Worm (Caenorhabditis elegans): Measurements from ENCODE around the gene srg-47.
A peak's percentile ranks its signal among the peaks of the same experiment; 100 is the strongest.

srg-47 gene

DNA sequence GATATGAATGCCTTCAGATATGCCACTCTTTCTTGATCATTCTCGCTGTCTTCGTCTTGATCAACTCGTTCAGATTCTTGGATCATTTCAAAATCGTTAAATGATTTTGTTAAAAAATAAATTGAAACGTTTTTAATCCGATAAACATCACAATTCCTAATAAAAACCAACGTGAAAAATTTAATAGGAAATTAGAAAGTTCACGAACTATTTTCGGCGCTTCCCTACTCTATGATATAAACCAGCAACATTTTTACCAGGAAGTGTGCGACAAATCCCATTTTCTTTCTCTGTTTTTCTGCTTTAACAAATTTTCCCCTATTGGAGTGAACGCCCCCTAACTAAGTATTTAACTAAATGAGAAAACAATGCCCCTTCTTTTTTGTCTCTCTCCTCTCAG is 29.3 kb upstream of the srg-47 start, which contains the start of gene Y40H4A.2:
Gene Y40H4A.2, minus strand, starts transcription at position 101 of the 400 bp plus-strand sequence.
- TF ChIP-seq aly-2 (tag; optimal IDR thresholded peaks at IDR 0.05) (no peak), ama-1 (optimal IDR thresholded peaks at IDR 0.05) (no peak), snpc-4 (tag; optimal IDR thresholded peaks at IDR 0.05) (no peak), elt-3 (tag; optimal IDR thresholded peaks at IDR 0.05) (no peak), nhr-23 (tag; optimal IDR thresholded peaks at IDR 0.05) (no peak)

DNA sequence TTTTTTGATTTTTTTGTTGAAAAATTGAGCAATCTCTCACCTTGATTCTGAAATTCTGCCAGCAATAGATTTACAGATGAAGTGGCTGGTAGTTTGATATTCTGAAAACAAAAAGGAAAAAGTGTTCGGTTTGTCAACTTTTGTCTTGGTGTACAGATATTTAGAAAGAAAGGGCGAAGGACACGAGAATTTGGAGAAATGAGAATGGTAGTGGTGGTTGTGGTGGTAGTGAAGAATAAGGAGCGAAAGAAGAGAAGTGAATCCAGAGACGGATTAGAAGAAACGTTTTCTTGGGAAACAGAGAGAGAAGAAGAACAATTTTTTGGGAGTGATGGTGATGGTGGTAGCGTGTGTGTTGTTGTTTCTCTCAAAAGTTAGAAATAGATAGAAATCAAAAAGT is 23.5 kb upstream of the srg-47 start, which contains the start of gene gar-3:
Gene gar-3, minus strand, starts transcription at position 101 of the 400 bp plus-strand sequence.
- TF ChIP-seq unc-55 (GFP tag; optimal IDR thresholded peaks at IDR 0.05) (peak; percentile 45), nhr-77 (tag; optimal IDR thresholded peaks at IDR 0.05) (no peak)

DNA sequence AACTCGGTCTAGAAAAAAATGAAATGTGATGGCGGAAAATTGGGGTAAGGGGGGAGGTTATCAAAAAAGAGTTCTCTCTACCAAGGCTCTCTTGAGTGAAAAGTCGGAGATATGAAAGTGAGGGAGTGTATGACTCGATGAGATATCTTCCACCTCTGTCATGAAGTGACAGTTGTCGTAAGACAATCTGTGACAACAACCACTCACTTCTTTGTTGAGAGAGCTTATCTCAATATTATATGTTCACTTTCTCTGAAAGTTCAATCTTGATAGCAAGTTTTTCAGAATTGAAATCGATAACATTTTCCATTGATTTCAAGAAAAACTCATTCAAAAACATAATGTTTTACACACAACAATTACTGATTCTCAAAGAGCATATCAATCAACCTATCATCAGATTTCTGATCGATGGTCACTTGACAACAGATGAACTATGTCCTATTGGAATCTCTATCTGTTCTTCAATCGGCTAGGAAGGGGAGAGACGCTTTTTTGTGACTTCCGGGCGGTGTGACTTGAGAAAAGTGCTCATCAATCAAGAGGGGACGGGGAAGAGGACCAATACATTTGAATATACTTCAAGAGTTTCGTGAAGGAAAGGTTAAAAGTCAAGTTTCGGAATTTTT is 20.8 kb upstream of the srg-47 start:
- TF ChIP-seq nhr-12 (tag; optimal IDR thresholded peaks at IDR 0.05), result no peak
- TF ChIP-seq ceh-16 (tag; optimal IDR thresholded peaks at IDR 0.05), result no peak
- peak; percentile 44 for TF ChIP-seq F13H6.1 (tag; optimal IDR thresholded peaks at IDR 0.05)
- TF ChIP-seq fos-1 (tag; optimal IDR thresholded peaks at IDR 0.05), result no peak
- peak in 1 of 2 experiments; percentile 8 for TF ChIP-seq lsy-2 (tag; optimal IDR thresholded peaks at IDR 0.05)
- no peak for TF ChIP-seq nhr-21 (tag; optimal IDR thresholded peaks at IDR 0.05)

DNA sequence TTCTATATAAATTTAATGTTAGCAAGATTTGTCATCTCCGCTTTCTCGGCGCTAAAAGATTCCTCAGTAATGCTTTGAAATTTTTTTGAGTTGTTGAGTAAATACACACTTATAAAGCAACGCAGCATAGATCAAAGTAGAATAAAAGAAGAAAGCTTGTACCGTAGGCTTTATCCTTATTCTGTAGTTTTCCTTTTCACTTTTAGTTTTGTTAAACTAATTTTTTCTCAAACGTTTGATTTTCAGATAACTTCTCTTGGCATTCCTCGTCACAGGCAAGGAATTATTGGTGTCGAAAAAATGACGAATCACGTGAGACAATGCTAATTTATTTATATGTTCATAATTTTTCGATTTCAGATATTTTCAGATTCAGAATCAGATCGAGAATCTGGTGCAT is 6.5 kb upstream of the srg-47 start, which contains the start of gene C53A5.11:
Gene C53A5.11, plus strand, starts transcription at position 301 of the 400 bp plus-strand sequence.
- TF ChIP-seq crh-2 (tag; optimal IDR thresholded peaks at IDR 0.05) (no peak), aly-2 (tag; optimal IDR thresholded peaks at IDR 0.05) (no peak), unc-39 (tag; optimal IDR thresholded peaks at IDR 0.05) (no peak), peb-1 (tag; optimal IDR thresholded peaks at IDR 0.05) (no peak), mdl-1 (tag; optimal IDR thresholded peaks at IDR 0.05) (no peak), egl-27 (tag; optimal IDR thresholded peaks at IDR 0.05) (no peak), nhr-6 (tag; optimal IDR thresholded peaks at IDR 0.05) (no peak), mab-5 (tag; optimal IDR thresholded peaks at IDR 0.05) (no peak), ceh-16 (tag; optimal IDR thresholded peaks at IDR 0.05) (no peak), nhr-23 (tag; optimal IDR thresholded peaks at IDR 0.05) (no peak), nhr-11 (tag; optimal IDR thresholded peaks at IDR 0.05) (no peak), dmd-4 (tag; optimal IDR thresholded peaks at IDR 0.05) (no peak), elt-3 (tag; optimal IDR thresholded peaks at IDR 0.05) (no peak), sem-4 (tag; optimal IDR thresholded peaks at IDR 0.05) (no peak), R02D3.7 (tag; optimal IDR thresholded peaks at IDR 0.05) (no peak), mbf-1 (tag; optimal IDR thresholded peaks at IDR 0.05) (no peak)

ce11 chrV:14559312-14559711 is 3.2 kb upstream of the srg-47 start, which contains the start of gene srt-32:
TSS of gene srt-32 (plus strand) at chrV:14559612.
- TF ChIP-seq fos-1 (tag; optimal IDR thresholded peaks at IDR 0.05) (no peak), nhr-10 (tag; optimal IDR thresholded peaks at IDR 0.05) (no peak), ceh-16 (tag; optimal IDR thresholded peaks at IDR 0.05) (no peak), nhr-6 (tag; optimal IDR thresholded peaks at IDR 0.05) (no peak), ceh-82 (tag; optimal IDR thresholded peaks at IDR 0.05) (no peak), nhr-77 (tag; optimal IDR thresholded peaks at IDR 0.05) (no peak), blmp-1 (tag; optimal IDR thresholded peaks at IDR 0.05; ENCODE audit: insufficient read depth) (no peak), ztf-11 (tag; optimal IDR thresholded peaks at IDR 0.05) (no peak), lsy-2 (tag; optimal IDR thresholded peaks at IDR 0.05) (no peak), peb-1 (tag; optimal IDR thresholded peaks at IDR 0.05) (no peak), unc-55 (GFP tag; optimal IDR thresholded peaks at IDR 0.05) (no peak), nhr-23 (tag; optimal IDR thresholded peaks at IDR 0.05) (no peak), nhr-11 (tag; optimal IDR thresholded peaks at IDR 0.05) (no peak), zag-1 (tag; optimal IDR thresholded peaks at IDR 0.05) (no peak), nhr-25 (tag; optimal IDR thresholded peaks at IDR 0.05) (no peak), mab-5 (tag; optimal IDR thresholded peaks at IDR 0.05) (no peak)

- no peak for TF ChIP-seq nhr-129 (tag; optimal IDR thresholded peaks at IDR 0.05)
Observed at ce11 chrV:14558757-14559156, 2.7 kb upstream of the srg-47 start, which contains the start of gene C53A5.9. TSS of gene C53A5.9 (minus strand) at chrV:14558857.
